Worm (Caenorhabditis elegans) whole organism, L4 larva: Measurements from ENCODE around the gene isy-1.

ENCODE experiments used
- F44E2.7 ChIP-seq: fragments of 200-800 bp; sonication (Bioruptor generic); IDR thresholded peaks from 2 replicates; pipeline ENCODE4 v2.1.2; 2022; ENCODE audit warnings: missing genetic modification characterization, missing compliant biosample characterization
- ZK546.5 ChIP-seq, 2 experiments: sonication (generic microtip); optimal IDR thresholded peaks; 2 replicates each; lab custom pipeline; 2017; ENCODE audit warnings: missing biosample characterization in 2 of 2, missing genetic modification characterization in 2 of 2
- ama-1 ChIP-seq: fragments of 150-350 bp; optimal IDR thresholded peaks from 2 replicates; lab custom pipeline; 2014; ENCODE audit warnings: inconsistent platforms, mixed read lengths
- ceh-28 ChIP-seq: fragments of 150-350 bp; optimal IDR thresholded peaks from 2 replicates; lab custom pipeline; 2014; ENCODE audit warnings: missing biosample characterization, missing genetic modification reagents, missing genetic modification characterization
- gei-8 ChIP-seq: fragments of 200-800 bp; sonication (Bioruptor generic); optimal IDR thresholded peaks from 2 replicates; lab custom pipeline; 2018; ENCODE audit warnings: mild to moderate bottlenecking, missing genetic modification characterization, missing compliant biosample characterization
- hmg-1.1 ChIP-seq: fragments of 200-800 bp; sonication (Bioruptor generic); IDR thresholded peaks from 2 replicates; pipeline ENCODE4 v1.3.6; 2022; ENCODE audit warnings: missing genetic modification reagents, missing genetic modification characterization, missing compliant biosample characterization
- lin-13 ChIP-seq: fragments of 150-350 bp; optimal IDR thresholded peaks from 2 replicates; lab custom pipeline; 2014; ENCODE audit warnings: missing biosample characterization, missing genetic modification reagents, missing genetic modification characterization
- mdl-1 ChIP-seq, 2 experiments: fragments of 150-350 bp in 1 of 2; sonication (generic microtip) in 1 of 2; optimal IDR thresholded peaks; 2 replicates each; lab custom pipeline; 2014 to 2017; ENCODE audit warnings: missing biosample characterization in 2 of 2, missing genetic modification characterization in 2 of 2
- nhr-42 ChIP-seq: fragments of 200-800 bp; sonication (Bioruptor generic); IDR thresholded peaks from 2 replicates; pipeline ENCODE4 v1.3.6; 2022; ENCODE audit warnings: missing genetic modification characterization, missing compliant biosample characterization
- nhr-77 ChIP-seq: fragments of 150-350 bp; optimal IDR thresholded peaks from 2 replicates; lab custom pipeline; 2014; ENCODE audit warnings: missing biosample characterization, missing genetic modification characterization
- set-16 ChIP-seq: fragments of 200-800 bp; sonication (Bioruptor generic); IDR thresholded peaks from 2 replicates; pipeline ENCODE4 v1.3.6; 2022; ENCODE audit warnings: missing genetic modification reagents, missing genetic modification characterization, missing compliant biosample characterization
- snpc-4 ChIP-seq: fragments of 150-350 bp; optimal IDR thresholded peaks from 2 replicates; lab custom pipeline; 2014; ENCODE audit warnings: missing biosample characterization, missing genetic modification characterization
- unc-62 ChIP-seq, 3 experiments: fragments of 150-350 bp in 1 of 3; sonication (generic microtip); optimal IDR thresholded peaks in 2 of 3; peaks in 1 of 3; 1 replicate in 1 of 3; 2 replicates in 2 of 3; lab custom pipeline; 2014 to 2017; ENCODE audit warnings: missing biosample characterization in 3 of 3, missing genetic modification characterization in 3 of 3, missing genetic modification reagents in 3 of 3, missing genotype in 1 of 3
- ztf-7 ChIP-seq: fragments of 150-350 bp; optimal IDR thresholded peaks from 2 replicates; lab custom pipeline; 2014; ENCODE audit warnings: missing biosample characterization, missing genetic modification characterization

ce11 chrV:10966874-10967273 lies 33.6 kb downstream of the isy-1 start:
- no peak for TF ChIP-seq unc-62 (GFP tag; optimal IDR thresholded peaks at IDR 0.05 in 1 of 2; lab: Kevin White, UChicago)
- TF ChIP-seq unc-62 (tag; optimal IDR thresholded peaks at IDR 0.05; lab: Kevin White, UChicago): no peak
- TF ChIP-seq snpc-4 (tag; lab: Kevin White, UChicago): no peak
- no peak for TF ChIP-seq F44E2.7
- TF ChIP-seq nhr-77: no peak
- peak; percentile 54 for TF ChIP-seq set-16 (GFP tag; lab: Robert Waterston, UW)
- TF ChIP-seq hmg-1.1 (GFP tag; lab: Robert Waterston, UW): no peak
- TF ChIP-seq ama-1 (lab: Kevin White, UChicago): no peak
- TF ChIP-seq lin-13: no peak
- TF ChIP-seq gei-8: no peak
- TF ChIP-seq ceh-28 (tag; lab: Kevin White, UChicago): no peak
- no peak for TF ChIP-seq ztf-7 (tag; lab: Kevin White, UChicago)
- no peak for TF ChIP-seq nhr-42 (GFP tag; lab: Robert Waterston, UW)
- no peak for TF ChIP-seq mdl-1 (tag; optimal IDR thresholded peaks at IDR 0.05; lab: Kevin White, UChicago)
- no peak for TF ChIP-seq ZK546.5 (tag; optimal IDR thresholded peaks at IDR 0.05; lab: Kevin White, UChicago)
